Fruit fly (Drosophila melanogaster) whole organism, embryonic: Measurements from ENCODE around the gene CIA30.

Experiments
- Ada2b ChIP-seq: fragments of 200-800 bp; sonication (Bioruptor generic); IDR thresholded peaks from 2 replicates; pipeline ENCODE4 v1.3.6; 2022; ENCODE audit warnings: missing biosample characterization, missing genetic modification characterization
- Atf3 ChIP-seq: fragments of 200-800 bp; sonication (Bioruptor generic); optimal IDR thresholded peaks from 3 replicates; lab custom pipeline; 2016; ENCODE audit warnings: missing biosample characterization, missing genetic modification characterization
- Bgb ChIP-seq: fragments of 200-800 bp; sonication (Bioruptor generic); IDR thresholded peaks from 2 replicates; pipeline ENCODE4 v1.3.6; 2022; ENCODE audit warnings: missing biosample characterization, missing genetic modification characterization; ENCODE audit not compliant: partially characterized antibody
- CG11085 ChIP-seq: fragments of 200-800 bp; sonication (Bioruptor generic); IDR thresholded peaks from 2 replicates; pipeline ENCODE4 v1.3.6; 2022; ENCODE audit warnings: missing biosample characterization, missing genetic modification characterization
- CG11247 ChIP-seq: fragments of 200-800 bp; sonication (Bioruptor generic); IDR thresholded peaks from 2 replicates; pipeline ENCODE4 v1.3.6; 2022; ENCODE audit warnings: missing biosample characterization, missing genetic modification characterization
- CG1233 ChIP-seq: fragments of 200-800 bp; sonication (Bioruptor generic); optimal IDR thresholded peaks from 4 replicates; lab custom pipeline; 2018; ENCODE audit warnings: missing biosample characterization, mild to moderate bottlenecking, missing genetic modification characterization
- CG12659 ChIP-seq: fragments of 200-800 bp; sonication (Bioruptor generic); optimal IDR thresholded peaks from 3 replicates; lab custom pipeline; 2017; ENCODE audit warnings: mild to moderate bottlenecking, missing biosample characterization, missing genetic modification reagents, missing genetic modification characterization
- CG12769 ChIP-seq: fragments of 200-800 bp; sonication (Bioruptor generic); optimal IDR thresholded peaks from 2 replicates; lab custom pipeline; 2019; ENCODE audit warnings: missing biosample characterization, mild to moderate bottlenecking, missing genetic modification characterization, moderate library complexity
- CG15011 ChIP-seq: fragments of 200-800 bp; sonication (Bioruptor generic); optimal IDR thresholded peaks from 3 replicates; lab custom pipeline; 2018; ENCODE audit warnings: missing biosample characterization, mild to moderate bottlenecking, missing genetic modification characterization
- CG16815 ChIP-seq: fragments of 200-800 bp; sonication (Bioruptor generic); optimal IDR thresholded peaks from 3 replicates; lab custom pipeline; 2017; ENCODE audit warnings: missing biosample characterization, mild to moderate bottlenecking, missing genetic modification characterization
- CG17385 ChIP-seq: fragments of 200-800 bp; sonication (Bioruptor generic); optimal IDR thresholded peaks from 3 replicates; lab custom pipeline; 2018; ENCODE audit warnings: missing biosample characterization, mild to moderate bottlenecking, missing genetic modification characterization
- CG30403 ChIP-seq: fragments of 200-800 bp; sonication (Bioruptor generic); optimal IDR thresholded peaks from 3 replicates; lab custom pipeline; 2016; ENCODE audit warnings: missing biosample characterization, missing genetic modification characterization
- CG3281 ChIP-seq: fragments of 200-800 bp; sonication (Bioruptor generic); optimal IDR thresholded peaks from 3 replicates; lab custom pipeline; 2017; ENCODE audit warnings: missing biosample characterization, mild to moderate bottlenecking, missing genetic modification characterization
- CG34376 ChIP-seq: fragments of 200-800 bp; sonication (Bioruptor generic); optimal IDR thresholded peaks from 2 replicates; lab custom pipeline; 2018; ENCODE audit warnings: missing biosample characterization, mild to moderate bottlenecking, missing genetic modification characterization
- CG34422 ChIP-seq: fragments of 200-800 bp; sonication (Bioruptor generic); IDR thresholded peaks from 3 replicates; pipeline ENCODE4 v1.3.6; 2022; ENCODE audit warnings: missing biosample characterization, missing genetic modification characterization
- CG4328 ChIP-seq: fragments of 200-800 bp; sonication (Bioruptor generic); optimal IDR thresholded peaks from 3 replicates; lab custom pipeline; 2017; ENCODE audit warnings: missing biosample characterization, missing genetic modification reagents, missing genetic modification characterization
- CG43689 ChIP-seq: fragments of 200-800 bp; sonication (Bioruptor generic); IDR thresholded peaks from 2 replicates; pipeline ENCODE4 v1.3.6; 2022; ENCODE audit warnings: missing biosample characterization, missing genetic modification characterization
- CrebB ChIP-seq: fragments of 200-800 bp; sonication (Bioruptor generic); optimal IDR thresholded peaks from 3 replicates; lab custom pipeline; 2018; ENCODE audit warnings: missing biosample characterization, mild to moderate bottlenecking, missing genetic modification characterization
- Dek ChIP-seq: fragments of 200-800 bp; sonication (Bioruptor generic); optimal IDR thresholded peaks from 3 replicates; lab custom pipeline; 2019; ENCODE audit warnings: missing biosample characterization, mild to moderate bottlenecking, missing genetic modification characterization, moderate library complexity
- Fer2 ChIP-seq: fragments of 200-800 bp; sonication (Bioruptor generic); optimal IDR thresholded peaks from 2 replicates; lab custom pipeline; 2018; ENCODE audit warnings: missing biosample characterization, mild to moderate bottlenecking, missing genetic modification characterization, moderate library complexity
- H2.0 ChIP-seq: fragments of 200-800 bp; sonication (Bioruptor generic); IDR thresholded peaks from 2 replicates; pipeline ENCODE4 v1.3.6; 2022; ENCODE audit warnings: missing biosample characterization, missing genetic modification characterization
- HLH3B ChIP-seq: fragments of 200-800 bp; sonication (Bioruptor generic); IDR thresholded peaks from 2 replicates; pipeline ENCODE4 v1.3.6; 2022; ENCODE audit warnings: missing biosample characterization, missing genetic modification characterization
- HLH54F ChIP-seq: fragments of 200-800 bp; sonication (Bioruptor generic); optimal IDR thresholded peaks from 3 replicates; lab custom pipeline; 2016; ENCODE audit warnings: missing biosample characterization, missing genetic modification characterization
- Hand ChIP-seq: fragments of 200-800 bp; sonication (Bioruptor generic); optimal IDR thresholded peaks from 2 replicates; lab custom pipeline; 2017; ENCODE audit warnings: mild to moderate bottlenecking, missing biosample characterization, missing genetic modification reagents, missing genetic modification characterization
- Hr51 ChIP-seq, 2 experiments: fragments of 200-800 bp; sonication (Bioruptor generic); optimal IDR thresholded peaks; 2 replicates in 1 of 2; 3 replicates in 1 of 2; lab custom pipeline; 2016 to 2018; ENCODE audit warnings: missing biosample characterization in 2 of 2, missing genetic modification characterization in 2 of 2, mild to moderate bottlenecking in 1 of 2, moderate library complexity in 1 of 2
- Meics ChIP-seq: fragments of 200-800 bp; sonication (Bioruptor generic); optimal IDR thresholded peaks from 2 replicates; lab custom pipeline; 2017; ENCODE audit warnings: missing biosample characterization, mild to moderate bottlenecking, missing genetic modification characterization
- Myb ChIP-seq: fragments of 200-800 bp; sonication (Bioruptor generic); optimal IDR thresholded peaks from 2 replicates; lab custom pipeline; 2016; ENCODE audit warnings: missing biosample characterization, missing genetic modification characterization
- Optix ChIP-seq: fragments of 200-800 bp; sonication (Bioruptor generic); IDR thresholded peaks from 3 replicates; pipeline ENCODE4 v1.3.6; 2022; ENCODE audit warnings: missing biosample characterization, missing genetic modification characterization
- Rfx ChIP-seq: fragments of 200-800 bp; sonication (Bioruptor generic); IDR thresholded peaks from 2 replicates; pipeline ENCODE4 v1.3.6; 2022; ENCODE audit warnings: missing biosample characterization, missing genetic modification characterization
- ci ChIP-seq: fragments of 200-800 bp; sonication (Bioruptor generic); IDR thresholded peaks from 3 replicates; pipeline ENCODE4 v1.3.6; 2022; ENCODE audit warnings: missing biosample characterization, missing genetic modification characterization
- en ChIP-seq: fragments of 200-800 bp; sonication (Bioruptor generic); optimal IDR thresholded peaks from 2 replicates; lab custom pipeline; 2016; ENCODE audit warnings: missing biosample characterization, missing genetic modification characterization
- fd102C ChIP-seq: fragments of 200-800 bp; sonication (Bioruptor generic); optimal IDR thresholded peaks from 2 replicates; lab custom pipeline; 2018; ENCODE audit warnings: missing biosample characterization, mild to moderate bottlenecking, missing genetic modification characterization, moderate library complexity
- gce ChIP-seq: fragments of 200-800 bp; sonication (Bioruptor generic); IDR thresholded peaks from 3 replicates; pipeline ENCODE4 v1.3.6; 2022; ENCODE audit warnings: missing biosample characterization, missing genetic modification characterization
- gro ChIP-seq: fragments of 200-800 bp; sonication (Bioruptor generic); optimal IDR thresholded peaks from 2 replicates; lab custom pipeline; 2016; ENCODE audit warnings: missing biosample characterization, missing genetic modification characterization
- h ChIP-seq: fragments of >200 bp; optimal IDR thresholded peaks from 2 replicates; lab custom pipeline; 2017
- klu ChIP-seq: fragments of 200-800 bp; sonication (Bioruptor generic); IDR thresholded peaks from 2 replicates; pipeline ENCODE4 v1.3.6; 2022; ENCODE audit warnings: missing biosample characterization, missing genetic modification characterization
- lbe ChIP-seq: fragments of 200-800 bp; sonication (Bioruptor generic); optimal IDR thresholded peaks from 2 replicates; lab custom pipeline; 2016; ENCODE audit warnings: missing biosample characterization, mild to moderate bottlenecking, missing genetic modification characterization
- lmd ChIP-seq: fragments of 200-800 bp; sonication (Bioruptor generic); IDR thresholded peaks from 2 replicates; pipeline ENCODE4 v1.3.6; 2022; ENCODE audit warnings: missing biosample characterization, missing genetic modification characterization
- mld ChIP-seq: fragments of 200-800 bp; sonication (Bioruptor generic); IDR thresholded peaks from 3 replicates; pipeline ENCODE4 v1.3.6; 2022; ENCODE audit warnings: missing biosample characterization, missing genetic modification characterization; ENCODE audit not compliant: partially characterized antibody
- ranshi ChIP-seq: fragments of 200-800 bp; sonication (Bioruptor generic); IDR thresholded peaks from 2 replicates; pipeline ENCODE4 v1.3.6; 2022; ENCODE audit warnings: missing biosample characterization, missing genetic modification characterization
- scrt ChIP-seq: fragments of 200-800 bp; sonication (Bioruptor generic); optimal IDR thresholded peaks from 2 replicates; lab custom pipeline; 2018; ENCODE audit warnings: missing biosample characterization, mild to moderate bottlenecking, missing genetic modification characterization, moderate library complexity
- shn ChIP-seq: fragments of 200-800 bp; sonication (Bioruptor generic); optimal IDR thresholded peaks from 3 replicates; lab custom pipeline; 2016; ENCODE audit warnings: missing biosample characterization, missing genetic modification characterization
- slou ChIP-seq: fragments of 200-800 bp; sonication (Bioruptor generic); optimal IDR thresholded peaks from 3 replicates; lab custom pipeline; 2016; ENCODE audit warnings: missing biosample characterization, missing genetic modification characterization
- sna ChIP-seq: fragments of 200-800 bp; sonication (Bioruptor generic); IDR thresholded peaks from 2 replicates; pipeline ENCODE4 v1.3.6; 2022; ENCODE audit warnings: missing biosample characterization, missing genetic modification characterization; ENCODE audit not compliant: partially characterized antibody
- sob ChIP-seq: fragments of 200-800 bp; sonication (Bioruptor generic); IDR thresholded peaks from 2 replicates; pipeline ENCODE4 v1.3.6; 2022; ENCODE audit warnings: missing biosample characterization, missing genetic modification characterization
- sqz ChIP-seq: fragments of 200-800 bp; sonication (Bioruptor generic); optimal IDR thresholded peaks from 3 replicates; lab custom pipeline; 2018; ENCODE audit warnings: missing biosample characterization, mild to moderate bottlenecking, missing genetic modification characterization
- sr ChIP-seq: fragments of 200-800 bp; sonication (Bioruptor generic); IDR thresholded peaks from 3 replicates; pipeline ENCODE4 v1.3.6; 2022; ENCODE audit warnings: missing biosample characterization, missing genetic modification characterization
- tna ChIP-seq: fragments of 200-800 bp; sonication (Bioruptor generic); IDR thresholded peaks from 2 replicates; pipeline ENCODE4 v1.3.6; 2022; ENCODE audit warnings: missing biosample characterization, missing genetic modification characterization; ENCODE audit not compliant: partially characterized antibody
- wor ChIP-seq: fragments of 200-800 bp; sonication (Bioruptor generic); IDR thresholded peaks from 2 replicates; pipeline ENCODE4 v1.3.6; 2022; ENCODE audit warnings: missing biosample characterization, missing genetic modification characterization
- z ChIP-seq: fragments of 200-800 bp; sonication (Bioruptor generic); IDR thresholded peaks from 3 replicates; pipeline ENCODE4 v1.3.6; 2022; ENCODE audit warnings: missing biosample characterization, missing genetic modification characterization
- zen2 ChIP-seq: fragments of 200-800 bp; sonication (Bioruptor generic); IDR thresholded peaks from 3 replicates; pipeline ENCODE4 v1.3.6; 2022; ENCODE audit warnings: missing biosample characterization, missing genetic modification characterization; ENCODE audit not compliant: partially characterized antibody

CIA30 gene

DNA sequence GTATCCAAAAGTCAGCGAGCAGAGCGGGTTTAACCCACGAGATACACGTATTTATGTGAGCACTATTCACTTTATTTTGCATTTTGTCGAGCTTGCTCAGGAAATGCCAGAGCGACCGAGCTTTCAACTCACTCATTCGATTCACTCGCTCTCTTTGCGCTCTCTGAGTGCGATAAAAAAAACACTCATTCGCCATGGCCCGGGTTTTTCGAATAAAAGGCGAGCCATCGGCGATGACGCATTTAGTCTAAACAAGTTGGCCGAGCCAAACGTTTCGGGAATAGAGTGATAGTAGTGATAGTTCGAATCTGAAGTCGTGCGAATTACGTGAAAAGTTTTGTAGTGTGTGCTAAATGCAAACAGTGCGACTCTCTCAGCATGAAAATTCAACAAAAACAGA, 45.6 kb downstream of the CIA30 start (continued):
- TF ChIP-seq sqz (GFP tag; lab: Kevin White, UChicago) (peak; percentile 66), CG16815 (GFP tag; lab: Kevin White, UChicago) (no peak), Myb (GFP tag; lab: Kevin White, UChicago) (no peak), gro (peak; percentile 42), tna (GFP tag; lab: Robert Waterston, UW) (peak; percentile 56; the same call in 1 of the 2 replicates), CG11085 (no peak), CG17385 (GFP tag; lab: Kevin White, UChicago) (peak; percentile 39), lmd (GFP tag; lab: Robert Waterston, UW) (no peak), Atf3 (peak; percentile 55), slou (GFP tag; lab: Kevin White, UChicago) (no peak), CG11247 (GFP tag; lab: Robert Waterston, UW) (0 out of 2 replicates have a peak, but pooled peaks have one; percentile 7), gce (GFP tag; lab: Robert Waterston, UW) (0 out of 3 replicates have a peak, but pooled peaks have one; percentile 48), Dek (tag; lab: Kevin White, UChicago) (no peak), Bgb (GFP tag; lab: Robert Waterston, UW) (peak; percentile 71), CG4328 (peak; percentile 10), Meics (GFP tag; lab: Kevin White, UChicago) (peak; percentile 45), lbe (GFP tag; lab: Kevin White, UChicago) (peak; percentile 40), Fer2 (tag; lab: Kevin White, UChicago) (no peak), CG30403 (no peak), HLH54F (GFP tag; lab: Kevin White, UChicago) (no peak), CG43689 (no peak), h (no peak), H2.0 (GFP tag; lab: Robert Waterston, UW) (no peak), scrt (GFP tag; lab: Kevin White, UChicago) (peak; percentile 52), CG15011 (GFP tag; lab: Kevin White, UChicago) (no peak), Rfx (GFP tag; lab: Robert Waterston, UW) (peak; percentile 19; the same call in 1 of the 2 replicates), sob (GFP tag; lab: Robert Waterston, UW) (peak; percentile 46; the same call in 1 of the 2 replicates), Optix (GFP tag; lab: Robert Waterston, UW) (no peak), CG34376 (GFP tag; lab: Kevin White, UChicago) (peak; percentile 82), ci (GFP tag; lab: Robert Waterston, UW) (peak; percentile 56; the same call in 2 of the 3 replicates), fd102C (no peak), sr (peak; percentile 44; the same call in 1 of the 3 replicates), Hand (GFP tag; lab: Kevin White, UChicago) (peak; percentile 46), mld (GFP tag; lab: Robert Waterston, UW) (no peak), CG12769 (tag; lab: Kevin White, UChicago) (peak; percentile 65), Hr51 (GFP tag; optimal IDR thresholded peaks at IDR 0.05; lab: Kevin White, UChicago) (no peak), shn (GFP tag; lab: Kevin White, UChicago) (no peak), CrebB (tag; lab: Kevin White, UChicago) (peak; percentile 47), CG34422 (peak; percentile 48; the same call in 1 of the 3 replicates), Ada2b (GFP tag; lab: Robert Waterston, UW) (no peak), wor (no peak), en (GFP tag; lab: Kevin White, UChicago) (no peak), sna (peak; percentile 69), klu (GFP tag; lab: Robert Waterston, UW) (no peak), CG12659 (GFP tag; lab: Kevin White, UChicago) (no peak), ranshi (GFP tag; lab: Robert Waterston, UW) (peak; percentile 34; the same call in 1 of the 2 replicates), HLH3B (GFP tag; lab: Robert Waterston, UW) (peak; percentile 9; the same call in 1 of the 2 replicates), zen2 (peak; percentile 51; the same call in 1 of the 3 replicates), CG3281 (GFP tag; lab: Kevin White, UChicago) (peak; percentile 17), CG1233 (GFP tag; lab: Kevin White, UChicago) (peak; percentile 12), z (GFP tag; lab: Robert Waterston, UW) (peak; percentile 98)
